Worm (Caenorhabditis elegans) whole organism, L1 larva: ENCODE data around the gene glr-8.

Experiments used
- aha-1 ChIP-seq: fragments of 150-350 bp; optimal IDR thresholded peaks from 2 replicates; lab custom pipeline; 2014; ENCODE audit warnings: missing biosample characterization, missing genetic modification characterization
- blmp-1 ChIP-seq: fragments of 150-350 bp; optimal IDR thresholded peaks from 2 replicates; lab custom pipeline; 2014; ENCODE audit warnings: missing biosample characterization, missing genetic modification characterization
- lsy-2 ChIP-seq, 2 experiments: fragments of 150-350 bp; optimal IDR thresholded peaks; 2 replicates each; lab custom pipeline; 2014; ENCODE audit warnings: missing biosample characterization in 2 of 2, missing genetic modification characterization in 2 of 2
- skn-1 ChIP-seq: fragments of 150-350 bp; optimal IDR thresholded peaks from 2 replicates; lab custom pipeline; 2014; ENCODE audit warnings: missing biosample characterization, missing genetic modification characterization
- tbx-2 ChIP-seq: sonication (generic microtip); optimal IDR thresholded peaks from 2 replicates; lab custom pipeline; 2016; ENCODE audit warnings: missing genetic modification characterization, missing compliant biosample characterization
- zip-4 ChIP-seq: fragments of 200-800 bp; sonication (Bioruptor generic); optimal IDR thresholded peaks from 2 replicates; lab custom pipeline; 2018; ENCODE audit warnings: mild to moderate bottlenecking, missing genetic modification characterization, moderate library complexity, missing compliant biosample characterization

DNA sequence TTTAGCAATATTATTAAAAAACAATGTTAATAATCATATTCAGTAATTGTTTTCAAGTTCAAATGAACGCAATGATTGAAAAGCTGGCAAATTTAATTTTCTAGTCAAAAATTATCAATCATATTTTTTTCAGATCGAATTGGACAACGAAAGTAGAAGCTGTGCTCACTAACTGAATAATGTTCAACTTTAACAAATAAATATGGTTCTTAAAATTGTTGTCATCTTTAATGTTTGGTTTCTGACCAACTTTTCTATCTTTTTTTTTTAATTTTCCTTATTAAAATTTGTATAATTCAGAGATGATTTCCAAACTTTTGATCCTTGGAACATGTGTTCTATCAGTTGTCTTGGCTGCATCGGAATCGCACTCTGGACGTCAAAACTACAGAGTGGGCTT lies 6.2 kb downstream of the glr-8 start, which contains the start of gene ttr-35:
- TF ChIP-seq zip-4 = no peak
- no peak for TF ChIP-seq lsy-2 (tag; optimal IDR thresholded peaks at IDR 0.05; lab: Kevin White, UChicago)
- TF ChIP-seq skn-1 = no peak
- no peak for TF ChIP-seq aha-1
- no peak for TF ChIP-seq blmp-1 (tag; lab: Kevin White, UChicago)
- TF ChIP-seq tbx-2 (tag; lab: Kevin White, UChicago) = no peak
